Fruit fly (Drosophila melanogaster): ENCODE results near the gene CG34133.
A peak's percentile ranks its signal among the peaks of the same experiment; 100 is the strongest.

CG34133 gene

DNA sequence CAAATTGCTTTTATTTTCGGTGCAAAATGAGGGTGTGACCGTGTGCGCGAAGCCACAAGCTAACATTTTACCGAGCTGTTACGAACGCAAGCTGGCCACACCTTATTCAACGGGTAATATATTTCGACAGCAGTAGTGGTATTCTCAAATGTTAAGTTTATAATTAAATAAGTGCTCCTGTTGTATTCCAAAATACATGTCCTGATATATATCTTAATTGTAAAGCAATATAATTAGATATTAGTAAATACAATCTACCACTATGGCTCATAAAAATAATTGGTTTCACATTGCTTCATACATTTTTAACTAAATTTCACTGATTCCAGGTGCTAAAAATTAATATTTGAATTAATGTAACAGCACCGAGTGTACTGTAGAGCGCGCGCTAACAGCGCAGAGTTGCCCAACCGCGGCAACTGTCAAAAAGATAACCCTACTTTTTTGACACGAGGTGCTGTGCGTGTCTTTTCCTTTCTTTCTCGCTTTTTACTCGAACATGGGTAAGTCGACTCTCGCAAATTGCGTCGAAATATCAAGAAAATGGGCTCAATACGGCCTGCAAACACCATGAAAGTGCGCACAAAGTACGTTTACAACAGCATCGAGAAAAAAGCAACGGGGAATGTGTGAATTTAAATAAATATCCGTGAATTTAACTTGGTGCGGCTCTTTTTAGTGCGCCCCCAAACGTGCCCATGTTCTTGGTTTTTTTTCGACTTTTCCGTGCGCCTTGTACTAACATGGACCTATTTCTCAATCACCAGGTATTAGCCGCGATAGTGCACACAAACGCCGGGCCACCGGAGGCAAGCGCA is 7.5 kb upstream of the CG34133 start, which contains the start of the genes CG15514 and RpS8 (continued):
- TF ChIP-seq tap (tag; optimal IDR thresholded peaks at IDR 0.05): peak; percentile 69
- TF ChIP-seq kah (GFP tag; optimal IDR thresholded peaks at IDR 0.05): peak; percentile 30
- no peak for TF ChIP-seq psq (GFP tag; optimal IDR thresholded peaks at IDR 0.05)
- TF ChIP-seq CG14014 (GFP tag; IDR thresholded peaks at IDR 0.05): peak; percentile 63
- TF ChIP-seq Dp (GFP tag; optimal IDR thresholded peaks at IDR 0.05): peak; percentile 58
- TF ChIP-seq CG9876 (GFP tag; optimal IDR thresholded peaks at IDR 0.05): peak; percentile 6
- TF ChIP-seq sd (tag; optimal IDR thresholded peaks at IDR 0.05): no peak
- no peak for TF ChIP-seq CG13287 (GFP tag; IDR thresholded peaks at IDR 0.05; ENCODE audit: partially characterized antibody)
- TF ChIP-seq CG18599 (GFP tag; optimal IDR thresholded peaks at IDR 0.05): peak; percentile 81
- TF ChIP-seq CG6689 (GFP tag; IDR thresholded peaks at IDR 0.05): peak; percentile 76
- TF ChIP-seq CG4730 (GFP tag; IDR thresholded peaks at IDR 0.05): no peak
- peak; percentile 63 for TF ChIP-seq CG9817 (tag; optimal IDR thresholded peaks at IDR 0.05)
- TF ChIP-seq ERR (GFP tag; optimal IDR thresholded peaks at IDR 0.05): peak; percentile 36
- TF ChIP-seq insv (GFP tag; optimal IDR thresholded peaks at IDR 0.05): peak in 1 of 2 experiments; percentile 55
- TF ChIP-seq so (GFP tag; IDR thresholded peaks at IDR 0.05): peak; percentile 74
- TF ChIP-seq CG2116 (GFP tag; optimal IDR thresholded peaks at IDR 0.05): peak; percentile 71
- TF ChIP-seq CG12299 (tag; optimal IDR thresholded peaks at IDR 0.05): peak; percentile 45
- TF ChIP-seq HLH4C (GFP tag; IDR thresholded peaks at IDR 0.05; ENCODE audit: partially characterized antibody): 0 out of 3 replicates have a peak, but pooled peaks have one; percentile 16
- peak; percentile 68 for TF ChIP-seq Nf-YC (tag; optimal IDR thresholded peaks at IDR 0.05)
- TF ChIP-seq CG1024 (GFP tag; IDR thresholded peaks at IDR 0.05): 0 out of 2 replicates have a peak, but pooled peaks have one; percentile 5
- peak; percentile 34 for TF ChIP-seq CG31365 (tag; optimal IDR thresholded peaks at IDR 0.05)
- peak in 1 of 2 experiments; percentile 51 for TF ChIP-seq bsh (GFP tag; optimal IDR thresholded peaks at IDR 0.05)
- no peak for TF ChIP-seq bowl (GFP tag; IDR thresholded peaks at IDR 0.05)
- 0 out of 2 replicates have a peak, but pooled peaks have one; percentile 38 for TF ChIP-seq CG31224 (GFP tag; IDR thresholded peaks at IDR 0.05)
- TF ChIP-seq NC2α (GFP tag; optimal IDR thresholded peaks at IDR 0.05): no peak
- TF ChIP-seq CG4328 (GFP tag; optimal IDR thresholded peaks at IDR 0.05): peak; percentile 72
- no peak for TF ChIP-seq Lpt (GFP tag; optimal IDR thresholded peaks at IDR 0.05)
- TF ChIP-seq Doc3 (GFP tag; IDR thresholded peaks at IDR 0.05; ENCODE audit: partially characterized antibody): no peak
- TF ChIP-seq CG10462 (GFP tag; optimal IDR thresholded peaks at IDR 0.05): peak; percentile 24
- no peak for TF ChIP-seq CG11696 (GFP tag; IDR thresholded peaks at IDR 0.05)
- TF ChIP-seq CG30431 (GFP tag; optimal IDR thresholded peaks at IDR 0.05): no peak
- peak; percentile 63 for TF ChIP-seq CG17829 (tag; optimal IDR thresholded peaks at IDR 0.05)
- TF ChIP-seq sob (GFP tag; IDR thresholded peaks at IDR 0.05): peak; percentile 52; the same call in 1 of the 2 replicates
- TF ChIP-seq CG3281 (GFP tag; optimal IDR thresholded peaks at IDR 0.05): peak; percentile 57
- TF ChIP-seq sim (GFP tag; IDR thresholded peaks at IDR 0.05): no peak
- no peak for TF ChIP-seq dmrt99B (tag; optimal IDR thresholded peaks at IDR 0.05)
- TF ChIP-seq CG18262 (tag; optimal IDR thresholded peaks at IDR 0.05): peak; percentile 33
- peak; percentile 22 for TF ChIP-seq CG12219 (GFP tag; optimal IDR thresholded peaks at IDR 0.05)
- peak; percentile 42; the same call in 1 of the 2 replicates for TF ChIP-seq CG5953 (GFP tag; IDR thresholded peaks at IDR 0.05)
- TF ChIP-seq CG30403 (GFP tag; optimal IDR thresholded peaks at IDR 0.05): peak; percentile 58
- peak; percentile 46; the same call in 2 of the 3 replicates for TF ChIP-seq dysf (GFP tag; IDR thresholded peaks at IDR 0.05)
- peak; percentile 33 for TF ChIP-seq cwo (GFP tag; optimal IDR thresholded peaks at IDR 0.05)
- TF ChIP-seq CG15011 (GFP tag; optimal IDR thresholded peaks at IDR 0.05): no peak
- TF ChIP-seq Dek (tag; optimal IDR thresholded peaks at IDR 0.05): peak; percentile 45
- peak; percentile 71 for TF ChIP-seq CG15601 (tag; optimal IDR thresholded peaks at IDR 0.05)
- TF ChIP-seq Aef1 (GFP tag; IDR thresholded peaks at IDR 0.05): peak; percentile 45; the same call in 1 of the 3 replicates
- TF ChIP-seq dimm (GFP tag; IDR thresholded peaks at IDR 0.05): no peak
- TF ChIP-seq Usf (GFP tag; optimal IDR thresholded peaks at IDR 0.05): peak; percentile 8
